Worm (Caenorhabditis elegans) whole organism, L1 larva: ENCODE measurements around the gene srxa-19.

Experiments used
- Y116A8C.19 ChIP-seq: sonication (generic microtip); optimal IDR thresholded peaks from 2 replicates; lab custom pipeline; 2016; ENCODE audit warnings: missing compliant biosample characterization, missing genetic modification characterization, borderline replicate concordance
- alr-1 ChIP-seq: fragments of 200-800 bp; sonication (Bioruptor generic); optimal IDR thresholded peaks from 2 replicates; lab custom pipeline; 2018; ENCODE audit warnings: borderline replicate concordance, mild to moderate bottlenecking, missing genetic modification characterization, missing compliant biosample characterization
- aly-2 ChIP-seq: fragments of 150-350 bp; optimal IDR thresholded peaks from 2 replicates; lab custom pipeline; 2014; ENCODE audit warnings: missing biosample characterization, missing genetic modification characterization
- blmp-1 ChIP-seq: fragments of 150-350 bp; optimal IDR thresholded peaks from 2 replicates; lab custom pipeline; 2014; ENCODE audit warnings: missing biosample characterization, missing genetic modification characterization
- ceh-63 ChIP-seq: fragments of 200-800 bp; sonication (Bioruptor generic); optimal IDR thresholded peaks from 2 replicates; lab custom pipeline; 2018; ENCODE audit warnings: mild to moderate bottlenecking, missing genetic modification characterization, missing compliant biosample characterization
- ceh-8 ChIP-seq: fragments of 200-800 bp; sonication (Bioruptor generic); optimal IDR thresholded peaks from 2 replicates; lab custom pipeline; 2018; ENCODE audit warnings: mild to moderate bottlenecking, missing genetic modification characterization, moderate library complexity, missing compliant biosample characterization
- ceh-88 ChIP-seq: fragments of 200-800 bp; sonication (Bioruptor generic); IDR thresholded peaks from 2 replicates; pipeline ENCODE4 v1.3.6; 2022; ENCODE audit warnings: missing genetic modification characterization, missing compliant biosample characterization
- dsc-1 ChIP-seq: sonication (generic microtip); optimal IDR thresholded peaks from 2 replicates; lab custom pipeline; 2016; ENCODE audit warnings: mild to moderate bottlenecking, missing genetic modification characterization, missing compliant biosample characterization
- efl-1 ChIP-seq, 4 experiments: fragments of 150-350 bp; optimal IDR thresholded peaks in 3 of 4; peaks in 1 of 4; 1 replicate in 1 of 4; 2 replicates in 3 of 4; lab custom pipeline; 2014; ENCODE audit warnings: missing biosample characterization in 2 of 4, missing genetic modification characterization in 2 of 4, missing genetic modification reagents in 2 of 4
- egl-13 ChIP-seq: sonication (generic microtip); optimal IDR thresholded peaks from 2 replicates; lab custom pipeline; 2016; ENCODE audit warnings: missing genotype, missing genetic modification reagents, missing genetic modification characterization, missing compliant biosample characterization
- egl-27 ChIP-seq, 2 experiments: fragments of 150-350 bp in 1 of 2; sonication (generic microtip); optimal IDR thresholded peaks; 3 replicates each; lab custom pipeline; 2017 to 2018; ENCODE audit warnings: missing biosample characterization in 2 of 2, missing genetic modification characterization in 2 of 2, missing genetic modification reagents in 2 of 2
- elt-2 ChIP-seq: sonication (generic microtip); optimal IDR thresholded peaks from 2 replicates; lab custom pipeline; 2016; ENCODE audit warnings: missing genetic modification characterization, mild to moderate bottlenecking, inconsistent platforms, missing compliant biosample characterization, missing genetic modification reagents
- elt-3 ChIP-seq, 6 experiments: fragments of 150-350 bp in 1 of 6; sonication (generic microtip); optimal IDR thresholded peaks; 2 replicates each; lab custom pipeline; 2017 to 2018; ENCODE audit warnings: missing biosample characterization in 6 of 6, missing genetic modification characterization in 6 of 6, inconsistent platforms in 1 of 6
- fkh-4 ChIP-seq: sonication (generic microtip); optimal IDR thresholded peaks from 2 replicates; lab custom pipeline; 2016; ENCODE audit warnings: missing compliant biosample characterization, missing genetic modification characterization, borderline replicate concordance
- hlh-4 ChIP-seq: sonication (generic microtip); optimal IDR thresholded peaks from 2 replicates; lab custom pipeline; 2016; ENCODE audit warnings: mild to moderate bottlenecking, missing genetic modification characterization, missing compliant biosample characterization
- jun-1 ChIP-seq: fragments of 150-350 bp; optimal IDR thresholded peaks from 2 replicates; lab custom pipeline; 2014; ENCODE audit warnings: missing biosample characterization, missing genetic modification reagents, missing genetic modification characterization
- lin-13 ChIP-seq: fragments of 150-350 bp; optimal IDR thresholded peaks from 2 replicates; lab custom pipeline; 2014; ENCODE audit warnings: missing biosample characterization, missing genetic modification reagents, missing genetic modification characterization
- lin-35 ChIP-seq, 2 experiments: fragments of 150-350 bp; optimal IDR thresholded peaks; 2 replicates each; lab custom pipeline; 2014; ENCODE audit warnings: missing biosample characterization in 2 of 2, missing genetic modification characterization in 2 of 2, missing genetic modification reagents in 2 of 2
- mdl-1 ChIP-seq, 2 experiments: fragments of 150-350 bp; optimal IDR thresholded peaks; 2 replicates each; lab custom pipeline; 2014 to 2017; ENCODE audit warnings: missing biosample characterization in 2 of 2, missing genetic modification characterization in 2 of 2, inconsistent platforms in 1 of 2
- nhr-12 ChIP-seq: sonication (generic microtip); optimal IDR thresholded peaks from 2 replicates; lab custom pipeline; 2017; ENCODE audit warnings: missing biosample characterization, missing genetic modification characterization
- nhr-20 ChIP-seq: sonication (generic microtip); optimal IDR thresholded peaks from 2 replicates; lab custom pipeline; 2016; ENCODE audit warnings: mild to moderate bottlenecking, missing genetic modification characterization, missing compliant biosample characterization
- nhr-237 ChIP-seq: fragments of 150-350 bp; optimal IDR thresholded peaks from 2 replicates; lab custom pipeline; 2014; ENCODE audit warnings: missing biosample characterization, missing genetic modification characterization
- nhr-71 ChIP-seq: sonication (generic microtip); optimal IDR thresholded peaks from 2 replicates; lab custom pipeline; 2016; ENCODE audit warnings: mild to moderate bottlenecking, missing genetic modification characterization, moderate library complexity, missing compliant biosample characterization
- nhr-76 ChIP-seq: sonication (generic microtip); optimal IDR thresholded peaks from 2 replicates; lab custom pipeline; 2017; ENCODE audit warnings: missing biosample characterization, missing genetic modification characterization
- nhr-85 ChIP-seq: sonication (generic microtip); peaks from one replicate; lab custom pipeline; 2016; ENCODE audit warnings: missing genetic modification characterization, inconsistent platforms, missing compliant biosample characterization
- rnt-1 ChIP-seq: sonication (generic microtip); optimal IDR thresholded peaks from 2 replicates; lab custom pipeline; 2016; ENCODE audit warnings: mild to moderate bottlenecking, missing genetic modification characterization, moderate library complexity, missing compliant biosample characterization
- snpc-4 ChIP-seq: fragments of 150-350 bp; optimal IDR thresholded peaks from 2 replicates; lab custom pipeline; 2014; ENCODE audit warnings: missing biosample characterization, missing genetic modification characterization
- snu-23 ChIP-seq: sonication (generic microtip); optimal IDR thresholded peaks from 2 replicates; lab custom pipeline; 2016; ENCODE audit warnings: missing genetic modification characterization, missing compliant biosample characterization
- sox-4 ChIP-seq: sonication (generic microtip); optimal IDR thresholded peaks from 2 replicates; lab custom pipeline; 2016; ENCODE audit warnings: missing genetic modification characterization, missing compliant biosample characterization
- sptf-1 ChIP-seq: fragments of 150-350 bp; optimal IDR thresholded peaks from 2 replicates; lab custom pipeline; 2014; ENCODE audit warnings: missing biosample characterization, missing genetic modification characterization
- swsn-7 ChIP-seq: sonication (generic microtip); optimal IDR thresholded peaks from 2 replicates; lab custom pipeline; 2016; ENCODE audit warnings: missing genetic modification characterization, missing compliant biosample characterization
- tbx-2 ChIP-seq: sonication (generic microtip); optimal IDR thresholded peaks from 2 replicates; lab custom pipeline; 2016; ENCODE audit warnings: missing genetic modification characterization, missing compliant biosample characterization
- unc-62 ChIP-seq: fragments of 150-350 bp; optimal IDR thresholded peaks from 2 replicates; lab custom pipeline; 2014; ENCODE audit warnings: missing biosample characterization, missing genetic modification reagents, missing genetic modification characterization
- unc-86 ChIP-seq: sonication (generic microtip); optimal IDR thresholded peaks from 2 replicates; lab custom pipeline; 2016; ENCODE audit warnings: missing genetic modification characterization, missing compliant biosample characterization
- unc-98 ChIP-seq: fragments of 200-800 bp; sonication (Bioruptor generic); IDR thresholded peaks from 2 replicates; pipeline ENCODE4 v1.3.6; 2022; ENCODE audit warnings: missing genetic modification characterization, missing compliant biosample characterization
- vab-15 ChIP-seq: sonication (generic microtip); optimal IDR thresholded peaks from 2 replicates; lab custom pipeline; 2017; ENCODE audit warnings: missing genotype, mild to moderate bottlenecking, missing genetic modification characterization, missing compliant biosample characterization
- zag-1 ChIP-seq: fragments of 150-350 bp; optimal IDR thresholded peaks from 2 replicates; lab custom pipeline; 2014; ENCODE audit warnings: missing biosample characterization, missing genetic modification characterization

Gene srxa-19

DNA sequence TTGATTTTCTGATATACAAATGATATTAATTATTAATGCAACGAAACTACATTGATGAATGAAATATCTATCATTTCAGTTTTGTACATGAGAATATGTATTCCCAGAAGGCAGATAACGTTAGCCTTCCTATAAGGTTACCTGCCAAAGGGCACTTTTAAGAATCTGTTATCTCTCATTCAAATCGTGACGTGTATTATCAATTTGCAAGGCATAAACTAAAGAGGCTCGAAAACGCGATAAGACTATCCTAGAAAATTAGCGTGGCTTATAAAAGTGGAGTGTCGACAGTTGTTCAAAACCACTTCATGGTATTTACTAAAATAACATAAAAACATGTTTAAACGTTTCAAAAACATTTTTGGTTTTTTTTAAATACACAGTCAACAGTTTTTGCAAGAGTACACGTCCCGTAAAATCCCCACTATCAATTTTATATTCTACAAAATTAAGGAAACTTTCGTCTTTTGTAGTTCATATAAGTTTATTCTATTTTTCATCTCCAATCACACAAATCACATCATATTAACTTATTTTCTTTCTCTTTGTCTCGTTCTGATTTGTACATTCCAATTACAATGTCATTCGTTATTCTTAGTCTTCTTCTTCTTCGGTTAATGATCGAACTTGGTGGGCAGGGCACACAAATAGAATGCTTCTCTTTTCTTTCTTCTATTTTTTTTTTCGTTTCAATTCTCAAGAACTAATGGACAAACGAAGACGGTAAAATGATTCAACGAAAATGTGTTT, 2.4 kb upstream of the srxa-19 start, which contains the start of gene C08B6.10:
TSS of gene C08B6.10 (plus strand) at position 700 of the 750 bp plus-strand sequence.
- TF ChIP-seq elt-2 (peak; percentile 34), nhr-71 (tag; lab: Kevin White, UChicago) (no peak), blmp-1 (tag; lab: Kevin White, UChicago) (peak; percentile 19), elt-3 (tag; optimal IDR thresholded peaks at IDR 0.05; lab: Kevin White, UChicago) (peak in 1 of 6 experiments; percentile 23)

DNA sequence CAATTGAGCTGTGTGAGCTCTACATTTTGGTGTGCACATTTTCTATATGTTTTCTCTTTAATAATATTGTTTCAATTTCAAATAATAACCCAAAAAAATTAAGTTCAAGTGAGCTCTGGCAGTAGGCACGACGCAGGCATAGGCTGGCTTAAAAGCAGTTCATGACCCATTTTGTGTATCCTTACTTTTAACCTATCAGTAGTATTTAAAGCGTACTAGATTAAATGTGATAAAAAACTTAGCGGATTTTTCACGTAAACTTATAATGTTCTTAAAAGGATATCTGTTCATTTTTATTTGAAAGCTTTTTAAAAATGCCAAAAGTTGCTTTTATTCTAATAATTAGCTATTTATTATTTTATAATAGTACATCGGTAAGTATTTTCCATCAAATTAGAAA, 754 bp upstream of the srxa-19 start, which contains the start of gene C08B6.6:
TSS of gene C08B6.6 (plus strand) at position 301 of the 400 bp plus-strand sequence.
- no peak for TF ChIP-seq egl-27 (tag; optimal IDR thresholded peaks at IDR 0.05; lab: Kevin White, UChicago)

DNA sequence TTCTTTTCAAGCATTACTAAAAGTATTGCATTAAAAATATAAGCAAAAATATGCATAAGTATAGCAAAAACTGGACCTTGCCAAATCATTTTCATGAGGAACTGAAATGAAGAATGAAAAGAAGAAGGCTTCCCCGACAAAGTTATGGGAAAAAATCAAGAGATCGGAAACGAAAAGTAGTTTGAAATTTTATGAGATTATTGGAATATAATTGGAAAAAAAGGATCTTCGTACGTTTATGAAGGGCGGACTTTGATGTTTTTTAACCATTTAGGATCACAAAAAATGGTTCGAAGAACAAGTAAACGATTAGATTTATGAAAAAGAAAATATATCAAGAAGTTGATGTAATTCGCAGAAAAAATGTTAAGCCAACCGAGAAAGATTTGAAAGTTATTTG, 1.7 kb downstream of the srxa-19 start, which contains the start of gene srxa-18:
TSS of gene srxa-18 (minus strand) at position 100 of the 400 bp plus-strand sequence.
- TF ChIP-seq jun-1 (tag; lab: Kevin White, UChicago) (no peak), efl-1 (optimal IDR thresholded peaks at IDR 0.05; lab: Kevin White, UChicago) (no peak), efl-1 (GFP tag; optimal IDR thresholded peaks at IDR 0.05 in 1 of 2; lab: Kevin White, UChicago) (peak in 1 of 2 experiments; percentile 90)

DNA sequence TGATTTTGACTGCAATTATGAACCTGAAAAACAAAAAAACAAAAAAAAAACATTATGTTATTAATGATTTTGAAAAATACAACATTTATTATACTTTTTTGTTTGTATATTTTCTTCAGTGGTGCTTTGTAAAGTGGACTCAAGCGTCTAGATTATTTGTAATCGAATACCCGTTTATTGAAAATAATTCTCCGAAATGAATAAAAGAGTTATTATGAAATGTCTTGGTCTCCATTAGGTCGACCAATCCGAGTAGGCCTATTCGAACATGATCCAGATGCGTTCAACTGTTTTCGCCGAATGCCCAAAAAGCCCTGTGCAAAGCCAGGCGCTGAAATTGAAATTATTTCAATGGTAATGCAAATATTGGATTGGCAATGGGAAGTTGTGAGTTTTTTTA, 5.1 kb downstream of the srxa-19 start, which contains the start of gene C08B6.5:
TSS of gene C08B6.5 (plus strand) at position 301 of the 400 bp plus-strand sequence.
- no peak for TF ChIP-seq nhr-237 (tag; lab: Kevin White, UChicago)
- TF ChIP-seq zag-1 (tag; lab: Kevin White, UChicago) = no peak
- no peak for TF ChIP-seq hlh-4 (tag; lab: Kevin White, UChicago)
- no peak for TF ChIP-seq aly-2 (tag; lab: Kevin White, UChicago)
- no peak for TF ChIP-seq nhr-85 (tag; lab: Kevin White, UChicago)
- TF ChIP-seq nhr-76 (tag; lab: Kevin White, UChicago) = no peak
- no peak for TF ChIP-seq sptf-1 (tag; lab: Kevin White, UChicago)
- no peak for TF ChIP-seq unc-62 (GFP tag; lab: Kevin White, UChicago)
- no peak for TF ChIP-seq egl-13
- TF ChIP-seq unc-86 (tag; lab: Kevin White, UChicago) = no peak
- TF ChIP-seq dsc-1 (tag; lab: Kevin White, UChicago) = no peak
- no peak for TF ChIP-seq lin-13
- no peak for TF ChIP-seq lin-35 (GFP tag; optimal IDR thresholded peaks at IDR 0.05; lab: Kevin White, UChicago)
- no peak for TF ChIP-seq mdl-1 (tag; optimal IDR thresholded peaks at IDR 0.05; lab: Kevin White, UChicago)
- no peak for TF ChIP-seq nhr-20 (tag; lab: Kevin White, UChicago)
- no peak for TF ChIP-seq snu-23 (GFP tag; lab: Kevin White, UChicago)
- no peak for TF ChIP-seq fkh-4 (tag; lab: Kevin White, UChicago)
- TF ChIP-seq snpc-4 (tag; lab: Kevin White, UChicago) = no peak

DNA sequence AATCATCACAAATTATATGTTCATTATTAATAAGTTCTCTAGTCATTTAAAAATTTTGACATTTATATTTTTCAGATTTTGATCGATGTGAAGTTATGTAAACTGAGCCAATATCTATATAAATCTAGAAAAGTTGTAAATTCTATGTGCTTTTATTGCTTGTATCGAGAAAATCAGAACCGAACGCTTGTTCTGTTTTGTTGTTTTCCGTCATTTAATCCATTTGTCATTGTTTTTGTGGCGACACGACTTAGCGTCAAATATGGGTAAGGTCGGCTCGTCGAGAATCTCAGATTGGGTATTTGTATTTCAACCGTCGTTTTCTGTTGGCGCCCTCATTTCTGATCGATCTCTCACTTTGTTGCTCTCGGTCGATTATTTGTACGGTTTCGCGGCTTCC, 8.2 kb downstream of the srxa-19 start, which contains the start of gene cht-5:
TSS of gene cht-5 (plus strand) at position 301 of the 400 bp plus-strand sequence.
- TF ChIP-seq alr-1 = no peak
- TF ChIP-seq unc-98 (GFP tag; lab: Robert Waterston, UW) = no peak
- no peak for TF ChIP-seq rnt-1 (tag; lab: Kevin White, UChicago)
- TF ChIP-seq Y116A8C.19 = no peak
- TF ChIP-seq tbx-2 (tag; lab: Kevin White, UChicago) = no peak
- no peak for TF ChIP-seq vab-15 (tag; lab: Kevin White, UChicago)
- no peak for TF ChIP-seq lin-13
- no peak for TF ChIP-seq ceh-63
- TF ChIP-seq ceh-8 (GFP tag; lab: Kevin White, UChicago) = no peak
- no peak for TF ChIP-seq egl-13
- no peak for TF ChIP-seq zag-1 (tag; lab: Kevin White, UChicago)
- TF ChIP-seq nhr-12 = no peak
- no peak for TF ChIP-seq mdl-1 (tag; optimal IDR thresholded peaks at IDR 0.05; lab: Kevin White, UChicago)
- no peak for TF ChIP-seq sox-4
- no peak for TF ChIP-seq swsn-7 (tag; lab: Kevin White, UChicago)
- TF ChIP-seq elt-2 = no peak
- no peak for TF ChIP-seq ceh-88 (GFP tag; lab: Robert Waterston, UW)
